Worm (Caenorhabditis elegans) whole organism, L1 larva: ENCODE measurements around the gene F08F8.11.

Experiments
- C04F5.9 ChIP-seq: sonication (generic microtip); optimal IDR thresholded peaks from 2 replicates; lab custom pipeline; 2016; ENCODE audit warnings: missing genetic modification characterization, missing compliant biosample characterization
- C16A3.4 ChIP-seq: fragments of 150-350 bp; optimal IDR thresholded peaks from 2 replicates; lab custom pipeline; 2014; ENCODE audit warnings: missing biosample characterization, missing genetic modification characterization
- F16B12.6 ChIP-seq: fragments of 150-350 bp; optimal IDR thresholded peaks from 2 replicates; lab custom pipeline; 2014; ENCODE audit warnings: missing biosample characterization, missing genetic modification characterization
- Y116A8C.19 ChIP-seq: sonication (generic microtip); optimal IDR thresholded peaks from 2 replicates; lab custom pipeline; 2016; ENCODE audit warnings: missing compliant biosample characterization, missing genetic modification characterization, borderline replicate concordance
- aha-1 ChIP-seq: fragments of 150-350 bp; optimal IDR thresholded peaks from 2 replicates; lab custom pipeline; 2014; ENCODE audit warnings: missing biosample characterization, missing genetic modification characterization
- alr-1 ChIP-seq: fragments of 200-800 bp; sonication (Bioruptor generic); optimal IDR thresholded peaks from 2 replicates; lab custom pipeline; 2018; ENCODE audit warnings: borderline replicate concordance, mild to moderate bottlenecking, missing genetic modification characterization, missing compliant biosample characterization
- aly-2 ChIP-seq: fragments of 150-350 bp; optimal IDR thresholded peaks from 2 replicates; lab custom pipeline; 2014; ENCODE audit warnings: missing biosample characterization, missing genetic modification characterization
- ama-1 ChIP-seq: fragments of 150-350 bp; optimal IDR thresholded peaks from 2 replicates; lab custom pipeline; 2014
- ceh-63 ChIP-seq: fragments of 200-800 bp; sonication (Bioruptor generic); optimal IDR thresholded peaks from 2 replicates; lab custom pipeline; 2018; ENCODE audit warnings: mild to moderate bottlenecking, missing genetic modification characterization, missing compliant biosample characterization
- ceh-82 ChIP-seq, 3 experiments: fragments of 150-350 bp in 1 of 3; sonication (generic microtip) in 2 of 3; optimal IDR thresholded peaks; 2 replicates each; lab custom pipeline; 2014 to 2017; ENCODE audit warnings: missing biosample characterization in 3 of 3, missing genetic modification characterization in 3 of 3
- ceh-88 ChIP-seq: fragments of 200-800 bp; sonication (Bioruptor generic); IDR thresholded peaks from 2 replicates; pipeline ENCODE4 v1.3.6; 2022; ENCODE audit warnings: missing genetic modification characterization, missing compliant biosample characterization
- dpl-1 ChIP-seq, 3 experiments: fragments of 150-350 bp in 2 of 3; sonication (generic microtip) in 1 of 3; optimal IDR thresholded peaks; 2 replicates each; lab custom pipeline; 2014 to 2017; ENCODE audit warnings: missing biosample characterization in 3 of 3, missing genetic modification characterization in 3 of 3, missing genetic modification reagents in 3 of 3
- dsc-1 ChIP-seq: sonication (generic microtip); optimal IDR thresholded peaks from 2 replicates; lab custom pipeline; 2016; ENCODE audit warnings: mild to moderate bottlenecking, missing genetic modification characterization, missing compliant biosample characterization
- efl-1 ChIP-seq, 4 experiments: fragments of 150-350 bp; optimal IDR thresholded peaks in 3 of 4; peaks in 1 of 4; 1 replicate in 1 of 4; 2 replicates in 3 of 4; lab custom pipeline; 2014; ENCODE audit warnings: missing biosample characterization in 2 of 4, missing genetic modification characterization in 2 of 4, missing genetic modification reagents in 2 of 4
- egl-13 ChIP-seq: sonication (generic microtip); optimal IDR thresholded peaks from 2 replicates; lab custom pipeline; 2016; ENCODE audit warnings: missing genotype, missing genetic modification reagents, missing genetic modification characterization, missing compliant biosample characterization
- elt-2 ChIP-seq: sonication (generic microtip); optimal IDR thresholded peaks from 2 replicates; lab custom pipeline; 2016; ENCODE audit warnings: missing genetic modification characterization, mild to moderate bottlenecking, inconsistent platforms, missing compliant biosample characterization, missing genetic modification reagents
- elt-3 ChIP-seq, 6 experiments: fragments of 150-350 bp in 1 of 6; sonication (generic microtip); optimal IDR thresholded peaks; 2 replicates each; lab custom pipeline; 2017 to 2018; ENCODE audit warnings: missing biosample characterization in 6 of 6, missing genetic modification characterization in 6 of 6, inconsistent platforms in 1 of 6
- fkh-10 ChIP-seq: sonication (generic microtip); optimal IDR thresholded peaks from 2 replicates; lab custom pipeline; 2017; ENCODE audit warnings: missing biosample characterization, missing genetic modification reagents, missing genetic modification characterization
- fkh-8 ChIP-seq: sonication (generic microtip); optimal IDR thresholded peaks from 2 replicates; lab custom pipeline; 2016; ENCODE audit warnings: mild to moderate bottlenecking, missing genetic modification characterization, missing compliant biosample characterization
- hlh-17 ChIP-seq: fragments of 200-800 bp; sonication (Bioruptor generic); optimal IDR thresholded peaks from 2 replicates; lab custom pipeline; 2018; ENCODE audit warnings: missing genetic modification characterization, mild to moderate bottlenecking, missing compliant biosample characterization, moderate library complexity, borderline replicate concordance
- jun-1 ChIP-seq: fragments of 150-350 bp; optimal IDR thresholded peaks from 2 replicates; lab custom pipeline; 2014; ENCODE audit warnings: missing biosample characterization, missing genetic modification reagents, missing genetic modification characterization
- lin-13 ChIP-seq: fragments of 150-350 bp; optimal IDR thresholded peaks from 2 replicates; lab custom pipeline; 2014; ENCODE audit warnings: missing biosample characterization, missing genetic modification reagents, missing genetic modification characterization
- lin-14 ChIP-seq: fragments of 200-800 bp; sonication (Bioruptor generic); optimal IDR thresholded peaks from 2 replicates; lab custom pipeline; 2018; ENCODE audit warnings: mild to moderate bottlenecking, missing genetic modification characterization, moderate library complexity, missing compliant biosample characterization
- lin-35 ChIP-seq, 2 experiments: fragments of 150-350 bp; optimal IDR thresholded peaks; 2 replicates each; lab custom pipeline; 2014; ENCODE audit warnings: missing biosample characterization in 2 of 2, missing genetic modification characterization in 2 of 2, missing genetic modification reagents in 2 of 2
- lin-39 ChIP-seq: fragments of 150-350 bp; optimal IDR thresholded peaks from 2 replicates; lab custom pipeline; 2014; ENCODE audit warnings: missing biosample characterization, missing genetic modification reagents, missing genetic modification characterization
- mep-1 ChIP-seq: fragments of 150-350 bp; optimal IDR thresholded peaks from 2 replicates; lab custom pipeline; 2014; ENCODE audit warnings: missing biosample characterization, missing genetic modification characterization
- nhr-20 ChIP-seq: sonication (generic microtip); optimal IDR thresholded peaks from 2 replicates; lab custom pipeline; 2016; ENCODE audit warnings: mild to moderate bottlenecking, missing genetic modification characterization, missing compliant biosample characterization
- nhr-28 ChIP-seq: fragments of 150-350 bp; optimal IDR thresholded peaks from 2 replicates; lab custom pipeline; 2014; ENCODE audit warnings: missing biosample characterization, missing genetic modification characterization
- nhr-76 ChIP-seq: sonication (generic microtip); optimal IDR thresholded peaks from 2 replicates; lab custom pipeline; 2017; ENCODE audit warnings: missing biosample characterization, missing genetic modification characterization
- nhr-90 ChIP-seq: sonication (generic microtip); optimal IDR thresholded peaks from 2 replicates; lab custom pipeline; 2016; ENCODE audit warnings: mild to moderate bottlenecking, missing genetic modification characterization, missing compliant biosample characterization; ENCODE audit not compliant: poor library complexity
- pqm-1 ChIP-seq: sonication (generic microtip); optimal IDR thresholded peaks from 3 replicates; lab custom pipeline; 2017; ENCODE audit warnings: missing biosample characterization, missing genetic modification characterization
- rnt-1 ChIP-seq: sonication (generic microtip); optimal IDR thresholded peaks from 2 replicates; lab custom pipeline; 2016; ENCODE audit warnings: mild to moderate bottlenecking, missing genetic modification characterization, moderate library complexity, missing compliant biosample characterization
- skn-1 ChIP-seq: fragments of 150-350 bp; optimal IDR thresholded peaks from 2 replicates; lab custom pipeline; 2014; ENCODE audit warnings: missing biosample characterization, missing genetic modification characterization
- snpc-4 ChIP-seq: fragments of 150-350 bp; optimal IDR thresholded peaks from 2 replicates; lab custom pipeline; 2014; ENCODE audit warnings: missing biosample characterization, missing genetic modification characterization
- sptf-1 ChIP-seq: fragments of 150-350 bp; optimal IDR thresholded peaks from 2 replicates; lab custom pipeline; 2014; ENCODE audit warnings: missing biosample characterization, missing genetic modification characterization
- swsn-7 ChIP-seq: sonication (generic microtip); optimal IDR thresholded peaks from 2 replicates; lab custom pipeline; 2016; ENCODE audit warnings: missing genetic modification characterization, missing compliant biosample characterization
- tbx-2 ChIP-seq: sonication (generic microtip); optimal IDR thresholded peaks from 2 replicates; lab custom pipeline; 2016; ENCODE audit warnings: missing genetic modification characterization, missing compliant biosample characterization
- unc-130 ChIP-seq: fragments of 150-350 bp; optimal IDR thresholded peaks from 2 replicates; lab custom pipeline; 2017; ENCODE audit warnings: missing biosample characterization, missing genetic modification characterization, inconsistent platforms
- unc-62 ChIP-seq: fragments of 150-350 bp; optimal IDR thresholded peaks from 2 replicates; lab custom pipeline; 2014; ENCODE audit warnings: missing biosample characterization, missing genetic modification reagents, missing genetic modification characterization
- unc-98 ChIP-seq: fragments of 200-800 bp; sonication (Bioruptor generic); IDR thresholded peaks from 2 replicates; pipeline ENCODE4 v1.3.6; 2022; ENCODE audit warnings: missing genetic modification characterization, missing compliant biosample characterization
- vab-15 ChIP-seq: sonication (generic microtip); optimal IDR thresholded peaks from 2 replicates; lab custom pipeline; 2017; ENCODE audit warnings: missing genotype, mild to moderate bottlenecking, missing genetic modification characterization, missing compliant biosample characterization
- xbp-1 ChIP-seq: sonication (generic microtip); optimal IDR thresholded peaks from 2 replicates; lab custom pipeline; 2016; ENCODE audit warnings: missing genetic modification characterization, missing compliant biosample characterization
- zip-4 ChIP-seq: fragments of 200-800 bp; sonication (Bioruptor generic); optimal IDR thresholded peaks from 2 replicates; lab custom pipeline; 2018; ENCODE audit warnings: mild to moderate bottlenecking, missing genetic modification characterization, moderate library complexity, missing compliant biosample characterization
- ztf-11 ChIP-seq, 2 experiments: sonication (generic microtip); optimal IDR thresholded peaks; 2 replicates each; lab custom pipeline; 2016 to 2017; ENCODE audit warnings: missing genetic modification characterization in 2 of 2, missing biosample characterization in 1 of 2, missing compliant biosample characterization in 1 of 2

Gene F08F8.11

ce11 chrIII:7378522-7378921, 12.8 kb downstream of the F08F8.11 start:
- TF ChIP-seq Y116A8C.19 (tag; lab: Kevin White, UChicago) (no peak), hlh-17 (no peak)

- TF ChIP-seq nhr-20 (tag; lab: Kevin White, UChicago) (no peak), aly-2 (tag; lab: Kevin White, UChicago) (no peak), tbx-2 (tag; lab: Kevin White, UChicago) (no peak), nhr-90 (tag; lab: Kevin White, UChicago) (no peak), unc-98 (GFP tag; lab: Robert Waterston, UW) (no peak), rnt-1 (tag; lab: Kevin White, UChicago) (no peak)
Measured at ce11 chrIII:7378945-7379344, 13.2 kb downstream of the F08F8.11 start, which contains the start of gene T20B12.7. T20B12.7 (minus strand) TSS chrIII:7379045.

ce11 chrIII:7380120-7380519, 14.4 kb downstream of the F08F8.11 start:
- no peak for TF ChIP-seq egl-13 (tag; lab: Kevin White, UChicago)
- TF ChIP-seq C16A3.4 (tag; lab: Kevin White, UChicago), result no peak
- no peak for TF ChIP-seq aha-1 (tag; lab: Kevin White, UChicago)
- TF ChIP-seq efl-1 (optimal IDR thresholded peaks at IDR 0.05; lab: Kevin White, UChicago), result no peak
- TF ChIP-seq efl-1 (GFP tag; optimal IDR thresholded peaks at IDR 0.05 in 1 of 2; lab: Kevin White, UChicago), result no peak
- TF ChIP-seq ceh-88 (GFP tag; lab: Robert Waterston, UW), result no peak
- no peak for TF ChIP-seq Y116A8C.19 (tag; lab: Kevin White, UChicago)
- no peak for TF ChIP-seq unc-62 (GFP tag; lab: Kevin White, UChicago)

ce11 chrIII:7381546-7382171, 16.0 kb downstream of the F08F8.11 start, which contains the start of the genes hmg-4 and T20B12.3:
hmg-4 (minus strand) TSS chrIII:7381596.
T20B12.3 (plus strand) TSS chrIII:7382115.
- no peak for TF ChIP-seq lin-13
- no peak for TF ChIP-seq lin-39 (tag; lab: Kevin White, UChicago)
- peak; percentile 18 for TF ChIP-seq swsn-7 (tag; lab: Kevin White, UChicago)
- peak; percentile 85 for TF ChIP-seq F16B12.6 (tag; lab: Kevin White, UChicago)
- TF ChIP-seq dpl-1 (GFP tag; optimal IDR thresholded peaks at IDR 0.05; lab: Kevin White, UChicago), result peak; percentile 23 to 75 (median 68)
- TF ChIP-seq ztf-11 (tag; optimal IDR thresholded peaks at IDR 0.05; lab: Kevin White, UChicago), result no peak
- no peak for TF ChIP-seq aha-1 (tag; lab: Kevin White, UChicago)
- TF ChIP-seq fkh-8 (tag; lab: Kevin White, UChicago), result no peak
- no peak for TF ChIP-seq pqm-1
- TF ChIP-seq ceh-63, result no peak
- no peak for TF ChIP-seq sptf-1 (tag; lab: Kevin White, UChicago)
- no peak for TF ChIP-seq unc-62 (GFP tag; lab: Kevin White, UChicago)
- TF ChIP-seq Y116A8C.19 (tag; lab: Kevin White, UChicago), result no peak
- TF ChIP-seq fkh-10 (GFP tag; lab: Kevin White, UChicago), result peak; percentile 9
- TF ChIP-seq nhr-28 (tag; lab: Kevin White, UChicago), result no peak
- no peak for TF ChIP-seq skn-1 (tag; lab: Kevin White, UChicago)
- peak; percentile 63 to 75 for TF ChIP-seq lin-35 (GFP tag; optimal IDR thresholded peaks at IDR 0.05; lab: Kevin White, UChicago)
- no peak for TF ChIP-seq alr-1 (tag; lab: Kevin White, UChicago)
- no peak for TF ChIP-seq ama-1 (lab: Kevin White, UChicago)
- peak; percentile 44 for TF ChIP-seq mep-1 (tag; lab: Kevin White, UChicago)
- peak in 1 of 3 experiments; percentile 58 for TF ChIP-seq ceh-82 (tag; optimal IDR thresholded peaks at IDR 0.05; lab: Kevin White, UChicago)
- no peak for TF ChIP-seq unc-130 (tag; lab: Kevin White, UChicago)
- TF ChIP-seq C04F5.9 (tag; lab: Kevin White, UChicago), result no peak
- no peak for TF ChIP-seq elt-2 (tag; lab: Kevin White, UChicago)
- TF ChIP-seq efl-1 (optimal IDR thresholded peaks at IDR 0.05; lab: Kevin White, UChicago), result peak; percentile 61 to 65
- peak; percentile 51 to 95 for TF ChIP-seq efl-1 (GFP tag; optimal IDR thresholded peaks at IDR 0.05 in 1 of 2; lab: Kevin White, UChicago)
- TF ChIP-seq vab-15 (tag; lab: Kevin White, UChicago), result no peak
- no peak for TF ChIP-seq snpc-4 (tag; lab: Kevin White, UChicago)
- TF ChIP-seq jun-1 (tag; lab: Kevin White, UChicago), result no peak
- TF ChIP-seq dsc-1, result no peak
- TF ChIP-seq xbp-1, result peak; percentile 30
- TF ChIP-seq nhr-90 (tag; lab: Kevin White, UChicago), result no peak
- TF ChIP-seq zip-4 (GFP tag; lab: Kevin White, UChicago), result no peak
- TF ChIP-seq elt-3 (tag; optimal IDR thresholded peaks at IDR 0.05; lab: Kevin White, UChicago), result peak in 1 of 6 experiments; percentile 29
- TF ChIP-seq nhr-76 (tag; lab: Kevin White, UChicago), result no peak
- TF ChIP-seq lin-14, result no peak
